Worm (Caenorhabditis elegans) whole organism, L3 larva: Measurements from ENCODE around the gene cpg-19.

ENCODE experiments used
- R02D3.7 ChIP-seq: fragments of 150-350 bp; optimal IDR thresholded peaks from 2 replicates; lab custom pipeline; 2014; ENCODE audit warnings: missing biosample characterization, missing genetic modification characterization
- ZK546.5 ChIP-seq: sonication (generic microtip); optimal IDR thresholded peaks from 2 replicates; lab custom pipeline; 2017; ENCODE audit warnings: missing biosample characterization, missing genetic modification characterization
- aly-2 ChIP-seq: fragments of 150-350 bp; optimal IDR thresholded peaks from 2 replicates; lab custom pipeline; 2014; ENCODE audit warnings: missing biosample characterization, missing genetic modification characterization
- ama-1 ChIP-seq: fragments of 150-350 bp; optimal IDR thresholded peaks from 2 replicates; lab custom pipeline; 2018
- ceh-16 ChIP-seq: sonication (generic microtip); optimal IDR thresholded peaks from 2 replicates; lab custom pipeline; 2017; ENCODE audit warnings: missing biosample characterization, missing genetic modification characterization
- ceh-28 ChIP-seq: fragments of 150-350 bp; optimal IDR thresholded peaks from 2 replicates; lab custom pipeline; 2014; ENCODE audit warnings: missing biosample characterization, missing genetic modification reagents, missing genetic modification characterization
- ceh-82 ChIP-seq: fragments of 150-350 bp; optimal IDR thresholded peaks from 2 replicates; lab custom pipeline; 2014; ENCODE audit warnings: missing biosample characterization, missing genetic modification characterization
- ceh-9 ChIP-seq: sonication (generic microtip); optimal IDR thresholded peaks from 2 replicates; lab custom pipeline; 2018; ENCODE audit warnings: missing biosample characterization, missing genetic modification characterization
- daf-12 ChIP-seq: fragments of 150-350 bp; optimal IDR thresholded peaks from 2 replicates; lab custom pipeline; 2014; ENCODE audit warnings: missing biosample characterization, missing genetic modification reagents, missing genetic modification characterization
- egl-27 ChIP-seq: sonication (generic microtip); optimal IDR thresholded peaks from 4 replicates; lab custom pipeline; 2017; ENCODE audit warnings: missing biosample characterization, missing genetic modification reagents, missing genetic modification characterization
- egl-5 ChIP-seq: fragments of 150-350 bp; optimal IDR thresholded peaks from 2 replicates; lab custom pipeline; 2017; ENCODE audit warnings: missing biosample characterization, missing genetic modification reagents, missing genetic modification characterization, inconsistent platforms
- elt-1 ChIP-seq: fragments of 150-350 bp; optimal IDR thresholded peaks from 2 replicates; lab custom pipeline; 2014; ENCODE audit warnings: missing biosample characterization, missing genetic modification characterization
- elt-2 ChIP-seq: sonication (generic microtip); optimal IDR thresholded peaks from 2 replicates; lab custom pipeline; 2016; ENCODE audit warnings: missing genetic modification reagents, mild to moderate bottlenecking, missing genetic modification characterization, missing compliant biosample characterization
- elt-3 ChIP-seq, 3 experiments: fragments of 150-350 bp in 1 of 3; sonication (generic microtip) in 2 of 3; optimal IDR thresholded peaks; 2 replicates in 2 of 3; 4 replicates in 1 of 3; lab custom pipeline; 2014 to 2017; ENCODE audit warnings: missing biosample characterization in 3 of 3, missing genetic modification characterization in 3 of 3
- eor-1 ChIP-seq, 2 experiments: fragments of 150-350 bp; optimal IDR thresholded peaks; 2 replicates each; lab custom pipeline; 2014 to 2018; ENCODE audit warnings: missing biosample characterization in 2 of 2, missing genetic modification characterization in 2 of 2
- fkh-10 ChIP-seq: sonication (generic microtip); optimal IDR thresholded peaks from 2 replicates; lab custom pipeline; 2017; ENCODE audit warnings: missing biosample characterization, missing genetic modification reagents, missing genetic modification characterization
- fkh-2 ChIP-seq: fragments of 150-350 bp; optimal IDR thresholded peaks from 2 replicates; lab custom pipeline; 2014; ENCODE audit warnings: missing biosample characterization, missing genetic modification reagents, missing genetic modification characterization
- fos-1 ChIP-seq: fragments of 150-350 bp; optimal IDR thresholded peaks from 2 replicates; lab custom pipeline; 2014; ENCODE audit warnings: missing biosample characterization, missing genetic modification characterization
- hmg-11 ChIP-seq: sonication (generic microtip); optimal IDR thresholded peaks from 2 replicates; lab custom pipeline; 2016; ENCODE audit warnings: missing genetic modification characterization, missing compliant biosample characterization
- jun-1 ChIP-seq: fragments of 150-350 bp; optimal IDR thresholded peaks from 2 replicates; lab custom pipeline; 2014; ENCODE audit warnings: missing biosample characterization, missing genetic modification reagents, missing genetic modification characterization
- lin-15B ChIP-seq: fragments of 150-350 bp; optimal IDR thresholded peaks from 2 replicates; lab custom pipeline; 2014; ENCODE audit warnings: missing biosample characterization, missing genetic modification characterization
- lin-39 ChIP-seq: fragments of 150-350 bp; optimal IDR thresholded peaks from 2 replicates; lab custom pipeline; 2018; ENCODE audit warnings: missing biosample characterization, missing genetic modification reagents, missing genetic modification characterization
- lsy-12 ChIP-seq: sonication (generic microtip); optimal IDR thresholded peaks from 2 replicates; lab custom pipeline; 2016; ENCODE audit warnings: mild to moderate bottlenecking, missing genetic modification characterization, missing compliant biosample characterization
- mdl-1 ChIP-seq: fragments of 150-350 bp; optimal IDR thresholded peaks from 2 replicates; lab custom pipeline; 2014; ENCODE audit warnings: missing biosample characterization, missing genetic modification characterization
- mml-1 ChIP-seq: fragments of 150-350 bp; sonication (generic microtip); optimal IDR thresholded peaks from 3 replicates; lab custom pipeline; 2014; ENCODE audit warnings: missing biosample characterization, missing genetic modification characterization
- nfya-1 ChIP-seq: sonication (generic microtip); optimal IDR thresholded peaks from 2 replicates; lab custom pipeline; 2017; ENCODE audit warnings: missing genetic modification characterization, mild to moderate bottlenecking, missing compliant biosample characterization, antibody characterized with exemption, moderate library complexity; ENCODE audit not compliant: insufficient read depth
- nhr-11 ChIP-seq: fragments of 150-350 bp; optimal IDR thresholded peaks from 2 replicates; lab custom pipeline; 2014; ENCODE audit warnings: missing biosample characterization, missing genetic modification characterization
- nhr-12 ChIP-seq: fragments of 150-350 bp; optimal IDR thresholded peaks from 2 replicates; lab custom pipeline; 2014; ENCODE audit warnings: missing biosample characterization, missing genetic modification characterization
- nhr-23 ChIP-seq: fragments of 150-350 bp; optimal IDR thresholded peaks from 2 replicates; lab custom pipeline; 2014; ENCODE audit warnings: missing biosample characterization, missing genetic modification reagents, missing genetic modification characterization
- nhr-237 ChIP-seq: fragments of 150-350 bp; optimal IDR thresholded peaks from 2 replicates; lab custom pipeline; 2014; ENCODE audit warnings: missing biosample characterization, missing genetic modification characterization
- nhr-25 ChIP-seq: sonication (generic microtip); optimal IDR thresholded peaks from 2 replicates; lab custom pipeline; 2017; ENCODE audit warnings: missing biosample characterization, missing genetic modification characterization
- nhr-28 ChIP-seq: fragments of 150-350 bp; optimal IDR thresholded peaks from 2 replicates; lab custom pipeline; 2014; ENCODE audit warnings: missing biosample characterization, missing genetic modification characterization
- nhr-43 ChIP-seq: sonication (generic microtip); optimal IDR thresholded peaks from 2 replicates; lab custom pipeline; 2016; ENCODE audit warnings: mild to moderate bottlenecking, missing genetic modification characterization, missing compliant biosample characterization; ENCODE audit not compliant: poor library complexity, severe bottlenecking
- nhr-67 ChIP-seq: fragments of 150-350 bp; optimal IDR thresholded peaks from 2 replicates; lab custom pipeline; 2014; ENCODE audit warnings: missing biosample characterization, missing genetic modification characterization
- nhr-76 ChIP-seq: fragments of 150-350 bp; sonication (generic microtip); optimal IDR thresholded peaks from 5 replicates; lab custom pipeline; 2014; ENCODE audit warnings: missing biosample characterization, missing genetic modification characterization
- nhr-77 ChIP-seq: fragments of 150-350 bp; optimal IDR thresholded peaks from 2 replicates; lab custom pipeline; 2014; ENCODE audit warnings: missing biosample characterization, missing genetic modification characterization
- pha-4 ChIP-seq: fragments of 150-350 bp; optimal IDR thresholded peaks from 2 replicates; lab custom pipeline; 2014; ENCODE audit warnings: missing biosample characterization, missing genetic modification reagents, missing genetic modification characterization
- pqm-1 ChIP-seq: fragments of 150-350 bp; optimal IDR thresholded peaks from 2 replicates; lab custom pipeline; 2017; ENCODE audit warnings: missing biosample characterization, missing genetic modification characterization, inconsistent platforms
- sea-2 ChIP-seq: fragments of 150-350 bp; sonication (generic microtip); optimal IDR thresholded peaks from 4 replicates; lab custom pipeline; 2014; ENCODE audit warnings: missing biosample characterization, missing genetic modification reagents, missing genetic modification characterization
- skn-1 ChIP-seq: fragments of 150-350 bp; optimal IDR thresholded peaks from 2 replicates; lab custom pipeline; 2014; ENCODE audit warnings: missing biosample characterization, missing genetic modification characterization
- snpc-4 ChIP-seq: fragments of 150-350 bp; optimal IDR thresholded peaks from 2 replicates; lab custom pipeline; 2014; ENCODE audit warnings: missing biosample characterization, missing genetic modification characterization
- tbx-2 ChIP-seq: sonication (generic microtip); optimal IDR thresholded peaks from 2 replicates; lab custom pipeline; 2016; ENCODE audit warnings: mild to moderate bottlenecking, missing genetic modification characterization, missing compliant biosample characterization
- unc-39 ChIP-seq: sonication (generic microtip); optimal IDR thresholded peaks from 4 replicates; lab custom pipeline; 2017; ENCODE audit warnings: missing biosample characterization, missing genetic modification characterization
- unc-62 ChIP-seq: fragments of 150-350 bp; sonication (generic microtip); optimal IDR thresholded peaks from 4 replicates; lab custom pipeline; 2014; ENCODE audit warnings: missing biosample characterization, missing genetic modification reagents, missing genetic modification characterization
- zag-1 ChIP-seq: fragments of 150-350 bp; optimal IDR thresholded peaks from 2 replicates; lab custom pipeline; 2014; ENCODE audit warnings: missing biosample characterization, missing genetic modification characterization
- ztf-11 ChIP-seq: fragments of 150-350 bp; optimal IDR thresholded peaks from 2 replicates; lab custom pipeline; 2014; ENCODE audit warnings: missing biosample characterization, missing genetic modification characterization
- ztf-4 ChIP-seq: fragments of 150-350 bp; optimal IDR thresholded peaks from 2 replicates; lab custom pipeline; 2014; ENCODE audit warnings: missing biosample characterization, missing genetic modification characterization

The cpg-19 gene

ce11 chrX:16588102-16588501 is 33.5 kb upstream of the cpg-19 start:
- TF ChIP-seq fkh-10 (GFP tag; lab: Kevin White, UChicago), result peak; percentile 82
- TF ChIP-seq R02D3.7, result no peak

- TF ChIP-seq mdl-1 (tag; lab: Kevin White, UChicago) (no peak), pqm-1 (tag; lab: Kevin White, UChicago) (no peak), nfya-1 (tag; lab: Kevin White, UChicago) (no peak), jun-1 (tag; lab: Kevin White, UChicago) (no peak), egl-27 (tag; lab: Kevin White, UChicago) (no peak), hmg-11 (no peak), fos-1 (tag; lab: Kevin White, UChicago) (no peak), nhr-67 (tag; lab: Kevin White, UChicago) (no peak), snpc-4 (tag; lab: Kevin White, UChicago) (no peak)
Observed at ce11 chrX:16590230-16590629, 31.4 kb upstream of the cpg-19 start.

ce11 chrX:16590803-16591202 is 30.8 kb upstream of the cpg-19 start:
- TF ChIP-seq nhr-76 (no peak), nfya-1 (tag; lab: Kevin White, UChicago) (peak; percentile 56), nhr-11 (tag; lab: Kevin White, UChicago) (no peak), snpc-4 (tag; lab: Kevin White, UChicago) (no peak), skn-1 (peak; percentile 40), aly-2 (tag; lab: Kevin White, UChicago) (no peak), nhr-23 (peak; percentile 47), nhr-43 (tag; lab: Kevin White, UChicago) (peak; percentile 79), jun-1 (tag; lab: Kevin White, UChicago) (no peak), elt-3 (tag; optimal IDR thresholded peaks at IDR 0.05; lab: Kevin White, UChicago) (no peak), ceh-16 (tag; lab: Kevin White, UChicago) (no peak), egl-5 (tag; lab: Kevin White, UChicago) (peak; percentile 29), ceh-82 (tag; lab: Kevin White, UChicago) (no peak), daf-12 (tag; lab: Kevin White, UChicago) (no peak), fos-1 (tag; lab: Kevin White, UChicago) (no peak), ztf-11 (no peak), lin-39 (tag; lab: Kevin White, UChicago) (peak; percentile 80), unc-62 (no peak), ama-1 (lab: Kevin White, UChicago) (no peak), fkh-2 (tag; lab: Kevin White, UChicago) (no peak), tbx-2 (tag; lab: Kevin White, UChicago) (peak; percentile 73), ZK546.5 (tag; lab: Kevin White, UChicago) (no peak), pha-4 (tag; lab: Kevin White, UChicago) (peak; percentile 56), nhr-25 (tag; lab: Kevin White, UChicago) (peak; percentile 63), nhr-67 (tag; lab: Kevin White, UChicago) (no peak), nhr-12 (tag; lab: Kevin White, UChicago) (no peak), eor-1 (tag; optimal IDR thresholded peaks at IDR 0.05; lab: Kevin White, UChicago) (no peak), sea-2 (no peak), unc-39 (tag; lab: Kevin White, UChicago) (no peak), zag-1 (tag; lab: Kevin White, UChicago) (no peak), lsy-12 (tag; lab: Kevin White, UChicago) (peak; percentile 59), mdl-1 (tag; lab: Kevin White, UChicago) (no peak), hmg-11 (peak; percentile 84), ceh-9 (no peak), ztf-4 (tag; lab: Kevin White, UChicago) (peak; percentile 38), elt-2 (tag; lab: Kevin White, UChicago) (peak; percentile 38), pqm-1 (tag; lab: Kevin White, UChicago) (peak; percentile 36), fkh-10 (GFP tag; lab: Kevin White, UChicago) (no peak), mml-1 (tag; lab: Kevin White, UChicago) (no peak), nhr-77 (tag; lab: Kevin White, UChicago) (no peak), nhr-237 (no peak), egl-27 (tag; lab: Kevin White, UChicago) (peak; percentile 33), ceh-28 (tag; lab: Kevin White, UChicago) (no peak), lin-15B (tag; lab: Kevin White, UChicago) (no peak), R02D3.7 (no peak), nhr-28 (tag; lab: Kevin White, UChicago) (no peak), elt-1 (no peak)
- TF ChIP-seq, all 47 proteins: peak for 15
